Worm (Caenorhabditis elegans): ENCODE results near the gene Y13C8A.1.
A peak's percentile ranks its signal among the peaks of the same experiment; 100 is the strongest.

Y13C8A.1 gene

DNA sequence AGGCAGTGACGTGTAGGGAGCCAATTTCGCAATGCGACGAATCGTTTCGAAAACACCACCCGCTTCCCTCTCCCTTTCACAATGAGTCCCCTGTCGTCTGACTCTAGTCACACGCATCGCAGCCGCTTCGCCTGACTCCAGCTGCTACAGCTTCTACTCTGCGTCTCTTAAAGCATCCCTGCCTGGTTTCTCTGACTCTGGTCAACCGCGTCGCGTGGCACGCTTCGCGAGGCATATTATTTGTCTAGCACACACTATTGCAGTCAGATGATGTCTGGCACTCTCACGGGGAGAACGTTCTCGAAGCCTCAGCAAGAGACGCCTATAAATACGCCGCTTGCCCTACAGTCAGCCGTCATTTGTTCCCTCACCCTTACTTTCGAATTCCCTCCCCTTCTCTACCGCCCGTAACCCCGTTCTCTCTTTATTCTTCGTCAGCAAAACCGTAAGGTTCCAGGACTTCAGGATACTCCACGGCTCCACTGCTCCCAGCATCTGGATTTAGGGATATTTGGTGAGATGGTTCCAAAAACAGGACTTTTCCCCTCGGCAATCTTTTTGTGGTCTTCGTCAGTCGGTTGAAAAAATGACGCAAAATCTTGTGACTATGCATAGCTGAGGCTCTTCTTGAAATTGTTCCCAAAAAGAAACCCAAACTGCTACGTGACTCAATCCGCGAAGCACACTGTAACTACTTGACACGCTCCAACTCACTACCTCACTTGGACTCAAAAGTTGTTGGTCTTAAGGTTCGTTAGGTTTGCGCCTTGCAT lies 46.2 kb downstream of the Y13C8A.1 start (continued):
- TF ChIP-seq K12H6.12 (tag; optimal IDR thresholded peaks at IDR 0.05) (peak; percentile 98), rcor-1 (GFP tag; IDR thresholded peaks at IDR 0.05) (peak; percentile 67), lin-40 (tag; optimal IDR thresholded peaks at IDR 0.05) (peak; percentile 98), hrde-1 (tag; optimal IDR thresholded peaks at IDR 0.05; ENCODE audit: borderline replicate concordance) (no peak), rec-8 (tag; optimal IDR thresholded peaks at IDR 0.05) (no peak), F57A8.1 (GFP tag; optimal IDR thresholded peaks at IDR 0.05) (no peak), attf-3 (GFP tag; conservative IDR thresholded peaks at IDR 0.05) (0 out of 2 replicates have a peak, but pooled peaks have one; percentile 26), ZK185.1 (tag; optimal IDR thresholded peaks at IDR 0.05; ENCODE audit: poor library complexity, severe bottlenecking) (peak; percentile 73), mxl-1 (tag; optimal IDR thresholded peaks at IDR 0.05) (peak; percentile 49), tbx-9 (tag; optimal IDR thresholded peaks at IDR 0.05; ENCODE audit: borderline replicate concordance) (no peak), nfya-1 (tag; optimal IDR thresholded peaks at IDR 0.05; ENCODE audit: borderline replicate concordance, insufficient read depth) (no peak), D2030.7 (GFP tag; IDR thresholded peaks at IDR 0.05) (no peak), lsy-27 (tag; optimal IDR thresholded peaks at IDR 0.05; ENCODE audit: borderline replicate concordance, insufficient read depth) (no peak), B0336.3 (GFP tag; IDR thresholded peaks at IDR 0.05) (peak; percentile 93), let-607 (tag; optimal IDR thresholded peaks at IDR 0.05) (peak; percentile 88 to 93), pbrm-1 (GFP tag; IDR thresholded peaks at IDR 0.05) (peak; percentile 91), die-1 (tag; optimal IDR thresholded peaks at IDR 0.05) (peak; percentile 47), C17E4.6 (GFP tag; IDR thresholded peaks at IDR 0.05) (no peak), lin-26 (GFP tag; IDR thresholded peaks at IDR 0.05) (no peak; the same call in none of the 2 replicates), F39B2.1 (GFP tag; IDR thresholded peaks at IDR 0.05) (no peak), chd-7 (tag; optimal IDR thresholded peaks at IDR 0.05) (peak; percentile 99), dpl-1 (GFP tag; optimal IDR thresholded peaks at IDR 0.05) (peak; percentile 23), ztf-25 (GFP tag; IDR thresholded peaks at IDR 0.05) (no peak), madf-6 (GFP tag; IDR thresholded peaks at IDR 0.05) (peak; percentile 11; the same call in 1 of the 2 replicates), T07F8.4 (tag; optimal IDR thresholded peaks at IDR 0.05) (peak; percentile 57), madf-10 (tag; optimal IDR thresholded peaks at IDR 0.05) (peak; percentile 93), lir-1 (GFP tag; conservative IDR thresholded peaks at IDR 0.05) (peak; percentile 79), unc-130 (GFP tag; optimal IDR thresholded peaks at IDR 0.05) (no peak), Y53F4B.3 (GFP tag; IDR thresholded peaks at IDR 0.05) (no peak), hlh-26 (GFP tag; conservative IDR thresholded peaks at IDR 0.05) (no peak), snpc-1.3 (tag; optimal IDR thresholded peaks at IDR 0.05; ENCODE audit: insufficient read depth) (peak; percentile 43), hlh-12 (tag; optimal IDR thresholded peaks at IDR 0.05) (peak; percentile 3), tbp1 (GFP tag; optimal IDR thresholded peaks at IDR 0.05) (peak; percentile 76), him-1 (tag; optimal IDR thresholded peaks at IDR 0.05) (no peak), nhr-80 (tag; optimal IDR thresholded peaks at IDR 0.05) (peak; percentile 91), zim-3 (tag; optimal IDR thresholded peaks at IDR 0.05) (peak; percentile 47), ceh-58 (GFP tag; IDR thresholded peaks at IDR 0.05) (no peak), K11D2.4 (GFP tag; IDR thresholded peaks at IDR 0.05) (peak; percentile 93), lag-1 (GFP tag; IDR thresholded peaks at IDR 0.05) (0 out of 2 replicates have a peak, but pooled peaks have one; percentile 67)
